Worm (Caenorhabditis elegans) whole organism, midembryonic: ENCODE data around the gene vha-2.

ENCODE experiments used
- flt-1 ChIP-seq: fragments of 200-800 bp; sonication (Bioruptor generic); IDR thresholded peaks from 2 replicates; pipeline ENCODE4 v1.3.6; 2022; ENCODE audit warnings: missing genetic modification characterization, missing compliant biosample characterization
- tab-1 ChIP-seq: fragments of 200-800 bp; sonication (Bioruptor generic); IDR thresholded peaks from 2 replicates; pipeline ENCODE4 v1.3.6; 2022; ENCODE audit warnings: missing genetic modification characterization, missing compliant biosample characterization
- ztf-23 ChIP-seq: fragments of 200-800 bp; sonication (Bioruptor generic); IDR thresholded peaks from 2 replicates; pipeline ENCODE4 v1.3.6; 2022; ENCODE audit warnings: missing genetic modification reagents, missing genetic modification characterization, missing compliant biosample characterization

ce11 chrIII:9817894-9818293 is 35.9 kb downstream of the vha-2 start:
- TF ChIP-seq flt-1 (GFP tag; lab: Robert Waterston, UW) (no peak), ztf-23 (GFP tag; lab: Robert Waterston, UW) (no peak), tab-1 (GFP tag; lab: Robert Waterston, UW) (no peak)
